Fruit fly (Drosophila melanogaster) whole organism, adult: ENCODE data around the gene CG42354.

ENCODE experiments used
- CG14711 ChIP-seq: fragments of 200-800 bp; sonication (Bioruptor generic); optimal IDR thresholded peaks from 2 replicates; lab custom pipeline; 2018; ENCODE audit warnings: missing biosample characterization, mild to moderate bottlenecking, missing genetic modification characterization, moderate library complexity
- CG5204 ChIP-seq: fragments of 200-800 bp; sonication (Bioruptor generic); optimal IDR thresholded peaks from 2 replicates; lab custom pipeline; 2016; ENCODE audit warnings: missing biosample characterization, missing genetic modification characterization
- CG7101 ChIP-seq: fragments of 200-800 bp; sonication (Bioruptor generic); optimal IDR thresholded peaks from 2 replicates; lab custom pipeline; 2018; ENCODE audit warnings: missing biosample characterization, mild to moderate bottlenecking, missing genetic modification characterization, moderate library complexity
- Crg-1 ChIP-seq: fragments of 200-800 bp; sonication (Bioruptor generic); optimal IDR thresholded peaks from 2 replicates; lab custom pipeline; 2016; ENCODE audit warnings: missing biosample characterization, missing genetic modification characterization
- Mnt ChIP-seq: fragments of 200-800 bp; sonication (Bioruptor generic); optimal IDR thresholded peaks from 2 replicates; lab custom pipeline; 2016; ENCODE audit warnings: missing biosample characterization, mild to moderate bottlenecking, missing genetic modification characterization
- cic ChIP-seq: fragments of 200-800 bp; sonication (Bioruptor generic); optimal IDR thresholded peaks from 2 replicates; lab custom pipeline; 2017; ENCODE audit warnings: missing biosample characterization, mild to moderate bottlenecking, missing genetic modification characterization, moderate library complexity
- kay ChIP-seq: fragments of 200-800 bp; sonication (Bioruptor generic); peaks from one replicate; lab custom pipeline; 2016; ENCODE audit warnings: missing biosample characterization, missing genetic modification characterization, borderline replicate concordance
- tj ChIP-seq: fragments of 200-800 bp; sonication (Bioruptor generic); optimal IDR thresholded peaks from 3 replicates; lab custom pipeline; 2017; ENCODE audit warnings: missing biosample characterization, mild to moderate bottlenecking, missing genetic modification characterization, moderate library complexity

- TF ChIP-seq kay (GFP tag; lab: Kevin White, UChicago) (no peak), CG5204 (GFP tag; lab: Kevin White, UChicago) (no peak), tj (GFP tag; lab: Kevin White, UChicago) (peak; percentile 45), Mnt (GFP tag; lab: Kevin White, UChicago) (peak; percentile 1), CG14711 (no peak), cic (GFP tag; lab: Kevin White, UChicago) (no peak), Crg-1 (peak; percentile 15), CG7101 (peak; percentile 0)
These were observed 969 bp upstream of the CG42354 start for dm6 chrX:16105715-16106114.
